Worm (Caenorhabditis elegans) whole organism, young adult: ENCODE measurements around the gene sshk-1.

Source experiments
- B0035.1 ChIP-seq: sonication (generic microtip); optimal IDR thresholded peaks from 2 replicates; lab custom pipeline; 2016; ENCODE audit warnings: missing genetic modification characterization, mild to moderate bottlenecking, missing compliant biosample characterization, missing genotype, missing genetic modification reagents
- D2030.7 ChIP-seq: fragments of 200-800 bp; sonication (Bioruptor generic); IDR thresholded peaks from 2 replicates; pipeline ENCODE4 v1.3.6; 2022; ENCODE audit warnings: missing genetic modification reagents, missing genetic modification characterization, missing compliant biosample characterization
- F37B4.10 ChIP-seq: fragments of 200-800 bp; sonication (Bioruptor generic); IDR thresholded peaks from 2 replicates; pipeline ENCODE4 v1.3.6; 2022; ENCODE audit warnings: missing genetic modification characterization, missing compliant biosample characterization
- F52B5.7 ChIP-seq: sonication (generic microtip); optimal IDR thresholded peaks from 2 replicates; lab custom pipeline; 2016; ENCODE audit warnings: mild to moderate bottlenecking, missing genetic modification characterization, missing compliant biosample characterization
- K11D2.4 ChIP-seq: fragments of 200-800 bp; sonication (Bioruptor generic); IDR thresholded peaks from 2 replicates; pipeline ENCODE4 v1.3.6; 2022; ENCODE audit warnings: missing genetic modification reagents, missing genetic modification characterization, missing compliant biosample characterization
- Y95B8A.8 ChIP-seq: fragments of 200-800 bp; sonication (Bioruptor generic); IDR thresholded peaks from 2 replicates; pipeline ENCODE4 v1.3.6; 2022; ENCODE audit warnings: missing genetic modification reagents, missing genetic modification characterization, missing compliant biosample characterization
- aptf-3 ChIP-seq: fragments of 200-800 bp; sonication (Bioruptor generic); IDR thresholded peaks from 2 replicates; pipeline ENCODE4 v1.3.6; 2022; ENCODE audit warnings: missing genetic modification characterization, missing compliant biosample characterization
- bed-1 ChIP-seq: fragments of 200-800 bp; sonication (Bioruptor generic); IDR thresholded peaks from 2 replicates; pipeline ENCODE4 v1.3.6; 2022; ENCODE audit warnings: missing genetic modification reagents, missing genetic modification characterization, missing compliant biosample characterization
- bed-2 ChIP-seq: fragments of 200-800 bp; sonication (Bioruptor generic); IDR thresholded peaks from 2 replicates; pipeline ENCODE4 v1.3.6; 2022; ENCODE audit warnings: missing genetic modification reagents, missing genetic modification characterization, missing compliant biosample characterization
- cebp-1 ChIP-seq, 2 experiments: fragments of 200-800 bp in 1 of 2; sonication (Bioruptor generic) in 1 of 2; sonication (generic microtip) in 1 of 2; IDR thresholded peaks in 1 of 2; optimal IDR thresholded peaks in 1 of 2; 2 replicates each; pipeline versions ENCODE4 v1.3.6 to Lab custom; 2017 to 2022; ENCODE audit warnings: missing compliant biosample characterization in 2 of 2, missing genetic modification characterization in 2 of 2, mild to moderate bottlenecking in 1 of 2, missing genetic modification reagents in 1 of 2, moderate library complexity in 1 of 2
- cebp-2 ChIP-seq: fragments of 200-800 bp; sonication (Bioruptor generic); IDR thresholded peaks from 2 replicates; pipeline ENCODE4 v1.3.6; 2022; ENCODE audit warnings: missing genetic modification characterization, missing compliant biosample characterization
- ceh-79 ChIP-seq: sonication (generic microtip); optimal IDR thresholded peaks from 2 replicates; lab custom pipeline; 2017; ENCODE audit warnings: mild to moderate bottlenecking, missing genetic modification characterization, missing compliant biosample characterization
- ceh-91 ChIP-seq: fragments of 200-800 bp; sonication (Bioruptor generic); IDR thresholded peaks from 2 replicates; pipeline ENCODE4 v1.3.6; 2022; ENCODE audit warnings: missing genetic modification reagents, missing genetic modification characterization, missing compliant biosample characterization
- die-1 ChIP-seq: sonication (generic microtip); optimal IDR thresholded peaks from 2 replicates; lab custom pipeline; 2016; ENCODE audit warnings: missing genotype, mild to moderate bottlenecking, missing genetic modification characterization, missing compliant biosample characterization
- dpff-1 ChIP-seq: sonication (generic microtip); optimal IDR thresholded peaks from 2 replicates; lab custom pipeline; 2017; ENCODE audit warnings: mild to moderate bottlenecking, missing genetic modification characterization, missing compliant biosample characterization
- efl-1 ChIP-seq: fragments of 150-350 bp; optimal IDR thresholded peaks from 2 replicates; lab custom pipeline; 2014; ENCODE audit warnings: missing biosample characterization, missing genetic modification reagents, missing genetic modification characterization
- ekl-4 ChIP-seq: fragments of 200-800 bp; sonication (Bioruptor generic); IDR thresholded peaks from 2 replicates; pipeline ENCODE4 v1.3.6; 2022; ENCODE audit warnings: missing genetic modification reagents, missing genetic modification characterization, missing compliant biosample characterization
- ets-4 ChIP-seq: fragments of 200-800 bp; sonication (Bioruptor generic); optimal IDR thresholded peaks from 2 replicates; lab custom pipeline; 2018; ENCODE audit warnings: mild to moderate bottlenecking, missing genetic modification characterization, missing compliant biosample characterization
- him-1 ChIP-seq: sonication (generic microtip); optimal IDR thresholded peaks from 2 replicates; lab custom pipeline; 2016; ENCODE audit warnings: missing genotype, missing genetic modification reagents, missing genetic modification characterization, missing compliant biosample characterization
- hlh-26 ChIP-seq: fragments of 200-800 bp; sonication (Bioruptor generic); conservative IDR thresholded peaks from 2 replicates; pipeline ENCODE4 v1.3.6; 2022; ENCODE audit warnings: missing genetic modification reagents, missing genetic modification characterization, missing compliant biosample characterization
- hmg-1.2 ChIP-seq: fragments of 200-800 bp; sonication (Bioruptor generic); IDR thresholded peaks from 2 replicates; pipeline ENCODE4 v1.3.6; 2022; ENCODE audit warnings: missing genetic modification reagents, missing genetic modification characterization, missing compliant biosample characterization
- hsf-1 ChIP-seq: fragments of 200-800 bp; sonication (Bioruptor generic); IDR thresholded peaks from 2 replicates; pipeline ENCODE4 v1.3.6; 2022; ENCODE audit warnings: missing genetic modification reagents, missing genetic modification characterization, missing compliant biosample characterization
- lag-1 ChIP-seq: fragments of 200-800 bp; sonication (Bioruptor generic); IDR thresholded peaks from 2 replicates; pipeline ENCODE4 v1.3.6; 2022; ENCODE audit warnings: missing genetic modification reagents, missing genetic modification characterization, missing compliant biosample characterization
- let-526 ChIP-seq: fragments of 200-800 bp; sonication (Bioruptor generic); IDR thresholded peaks from 2 replicates; pipeline ENCODE4 v1.3.6; 2022; ENCODE audit warnings: missing genetic modification reagents, missing genetic modification characterization, missing compliant biosample characterization
- let-607 ChIP-seq, 2 experiments: fragments of 200-800 bp in 1 of 2; sonication (Bioruptor generic) in 1 of 2; sonication (generic microtip) in 1 of 2; optimal IDR thresholded peaks; 2 replicates each; lab custom pipeline; 2016 to 2018; ENCODE audit warnings: mild to moderate bottlenecking in 2 of 2, missing compliant biosample characterization in 2 of 2, missing genetic modification characterization in 2 of 2, moderate library complexity in 2 of 2, missing genotype in 1 of 2
- lin-26 ChIP-seq: fragments of 200-800 bp; sonication (Bioruptor generic); IDR thresholded peaks from 2 replicates; pipeline ENCODE4 v1.3.6; 2022; ENCODE audit warnings: missing genetic modification reagents, missing genetic modification characterization, missing compliant biosample characterization
- mel-28 ChIP-seq: sonication (generic microtip); optimal IDR thresholded peaks from 2 replicates; lab custom pipeline; 2016; ENCODE audit warnings: borderline replicate concordance, mild to moderate bottlenecking, missing genetic modification characterization, missing compliant biosample characterization
- mes-4 ChIP-seq: sonication (generic microtip); optimal IDR thresholded peaks from 2 replicates; lab custom pipeline; 2016; ENCODE audit warnings: missing genotype, missing genetic modification characterization, missing compliant biosample characterization
- mxl-1 ChIP-seq: sonication (generic microtip); optimal IDR thresholded peaks from 2 replicates; lab custom pipeline; 2016; ENCODE audit warnings: missing genetic modification characterization, missing compliant biosample characterization
- nfyb-1 ChIP-seq: fragments of 200-800 bp; sonication (Bioruptor generic); IDR thresholded peaks from 2 replicates; pipeline ENCODE4 v1.3.6; 2022; ENCODE audit warnings: missing genetic modification reagents, missing genetic modification characterization, missing compliant biosample characterization
- nhr-120 ChIP-seq: fragments of 200-800 bp; sonication (Bioruptor generic); IDR thresholded peaks from 2 replicates; pipeline ENCODE4 v1.3.6; 2022; ENCODE audit warnings: missing genetic modification characterization, missing compliant biosample characterization
- nhr-27 ChIP-seq: fragments of 200-800 bp; sonication (Bioruptor generic); optimal IDR thresholded peaks from 2 replicates; lab custom pipeline; 2018; ENCODE audit warnings: mild to moderate bottlenecking, missing genetic modification characterization, moderate library complexity, missing compliant biosample characterization
- snpc-1.1 ChIP-seq: sonication (generic microtip); optimal IDR thresholded peaks from 2 replicates; lab custom pipeline; 2017; ENCODE audit warnings: missing genetic modification characterization, mild to moderate bottlenecking, missing compliant biosample characterization, antibody characterized with exemption, moderate library complexity, missing genotype, missing genetic modification reagents; ENCODE audit not compliant: insufficient read depth
- snpc-4 ChIP-seq, 5 experiments: fragments of 150-350 bp in 1 of 5; sonication (generic microtip) in 4 of 5; optimal IDR thresholded peaks; 2 replicates each; lab custom pipeline; 2014 to 2018; ENCODE audit warnings: missing genetic modification characterization in 5 of 5, missing biosample characterization in 3 of 5, antibody characterized with exemption in 2 of 5, mild to moderate bottlenecking in 2 of 5, missing compliant biosample characterization in 2 of 5, missing genotype in 2 of 5, moderate library complexity in 2 of 5, missing genetic modification reagents in 1 of 5
- tbp1 ChIP-seq: fragments of 200-800 bp; sonication (Bioruptor generic); optimal IDR thresholded peaks from 2 replicates; lab custom pipeline; 2018; ENCODE audit warnings: mild to moderate bottlenecking, missing genetic modification characterization, missing compliant biosample characterization
- ztf-18 ChIP-seq: sonication (generic microtip); optimal IDR thresholded peaks from 2 replicates; lab custom pipeline; 2016; ENCODE audit warnings: missing genotype, mild to moderate bottlenecking, missing genetic modification characterization, missing compliant biosample characterization
- ztf-22 ChIP-seq: fragments of 200-800 bp; sonication (Bioruptor generic); optimal IDR thresholded peaks from 2 replicates; lab custom pipeline; 2018; ENCODE audit warnings: mild to moderate bottlenecking, missing genetic modification characterization, moderate library complexity, missing compliant biosample characterization
- ztf-28 ChIP-seq: fragments of 200-800 bp; sonication (Bioruptor generic); IDR thresholded peaks from 2 replicates; pipeline ENCODE4 v1.3.6; 2022; ENCODE audit warnings: missing genetic modification reagents, missing genetic modification characterization, missing compliant biosample characterization
- ztf-6 ChIP-seq: fragments of 200-800 bp; sonication (Bioruptor generic); IDR thresholded peaks from 2 replicates; pipeline ENCODE4 v1.3.6; 2022; ENCODE audit warnings: missing genetic modification reagents, missing genetic modification characterization, missing compliant biosample characterization

sshk-1 gene

DNA sequence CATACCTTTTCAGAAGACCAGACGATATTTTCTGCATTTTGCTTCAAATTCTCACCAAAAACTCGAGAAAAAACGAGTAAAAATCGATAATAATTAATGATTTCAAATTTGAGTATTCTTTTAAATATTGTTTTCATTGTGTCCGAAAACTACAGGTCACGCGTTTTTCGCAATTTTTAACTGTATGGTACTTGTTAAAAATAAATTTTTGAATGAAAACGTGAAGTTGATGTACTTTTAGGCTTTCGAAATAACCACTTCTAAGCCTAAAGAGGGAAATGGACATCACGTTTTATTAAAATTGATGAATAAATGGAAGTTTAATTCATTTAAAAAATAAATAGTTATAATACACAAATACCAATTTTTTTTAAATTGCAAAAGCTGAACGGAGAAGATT lies 13.0 kb upstream of the sshk-1 start, which contains the start of gene Y44A6D.5:
Gene Y44A6D.5, minus strand, starts transcription at position 101 of the 400 bp plus-strand sequence.
- no peak for TF ChIP-seq ceh-91 (GFP tag; lab: Robert Waterston, UW)
- no peak for TF ChIP-seq ceh-79 (tag; lab: Kevin White, UChicago)
- no peak for TF ChIP-seq hlh-26 (GFP tag; lab: Robert Waterston, UW)
- TF ChIP-seq K11D2.4 (GFP tag; lab: Robert Waterston, UW), result no peak
- no peak for TF ChIP-seq ztf-18
- no peak for TF ChIP-seq F37B4.10
- TF ChIP-seq aptf-3 (GFP tag; lab: Robert Waterston, UW), result no peak
- TF ChIP-seq cebp-1 (GFP tag; IDR thresholded peaks at IDR 0.05; lab: Robert Waterston, UW), result no peak
- no peak for TF ChIP-seq cebp-1 (tag; optimal IDR thresholded peaks at IDR 0.05; lab: Kevin White, UChicago)
- TF ChIP-seq D2030.7, result no peak
- TF ChIP-seq ets-4 (GFP tag; lab: Kevin White, UChicago), result no peak
- no peak for TF ChIP-seq nfyb-1 (GFP tag; lab: Robert Waterston, UW)
- no peak for TF ChIP-seq nhr-120
- no peak for TF ChIP-seq ekl-4 (GFP tag; lab: Robert Waterston, UW)
- no peak for TF ChIP-seq bed-2
- TF ChIP-seq efl-1 (GFP tag; lab: Kevin White, UChicago), result no peak
- no peak for TF ChIP-seq die-1
- no peak for TF ChIP-seq Y95B8A.8 (GFP tag; lab: Robert Waterston, UW)
- TF ChIP-seq ztf-6, result no peak
- no peak for TF ChIP-seq bed-1
- no peak for TF ChIP-seq let-526 (GFP tag; lab: Robert Waterston, UW)

ce11 chrV:20803464-20803863 lies 12.5 kb upstream of the sshk-1 start:
- TF ChIP-seq hmg-1.2 (GFP tag; lab: Robert Waterston, UW), result peak; percentile 78
- TF ChIP-seq snpc-4 (GFP tag; optimal IDR thresholded peaks at IDR 0.05; lab: Kevin White, UChicago), result peak; percentile 65
- peak; percentile 76 to 96 (median 89) for TF ChIP-seq snpc-4 (tag; optimal IDR thresholded peaks at IDR 0.05; lab: Kevin White, UChicago)
- 0 out of 2 replicates have a peak, but pooled peaks have one; percentile 39 for TF ChIP-seq D2030.7
- 0 out of 2 replicates have a peak, but pooled peaks have one; percentile 52 for TF ChIP-seq ztf-28 (GFP tag; lab: Robert Waterston, UW)
- TF ChIP-seq tbp1 (GFP tag; lab: Kevin White, UChicago), result peak; percentile 43
- peak; percentile 81 for TF ChIP-seq snpc-1.1 (tag; lab: Kevin White, UChicago)

DNA sequence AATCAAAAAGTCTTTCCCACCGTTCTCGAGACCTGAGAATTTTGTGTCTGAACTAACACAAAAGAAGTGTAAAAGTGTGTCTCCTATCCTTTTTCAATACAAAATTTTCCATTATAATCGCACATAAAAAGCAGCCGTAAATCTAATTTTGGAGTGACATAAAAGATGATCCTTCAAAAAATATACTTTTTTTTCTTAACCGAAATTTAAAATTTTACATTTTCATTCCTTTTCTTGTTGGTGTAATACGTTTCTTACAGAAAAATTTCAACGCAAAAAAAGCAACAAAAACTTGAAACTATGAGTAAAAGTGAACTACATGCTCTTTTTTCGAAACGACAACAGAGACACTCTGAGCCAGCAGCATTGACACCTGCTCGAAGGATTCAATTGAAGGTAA lies 8.9 kb upstream of the sshk-1 start, which contains the start of gene Y44A6D.6:
Gene Y44A6D.6, plus strand, starts transcription at position 301 of the 400 bp plus-strand sequence.
- TF ChIP-seq lag-1, result no peak
- no peak for TF ChIP-seq hsf-1 (GFP tag; lab: Robert Waterston, UW)
- TF ChIP-seq him-1 (tag; lab: Kevin White, UChicago), result no peak
- no peak for TF ChIP-seq mxl-1 (tag; lab: Kevin White, UChicago)
- no peak for TF ChIP-seq K11D2.4 (GFP tag; lab: Robert Waterston, UW)
- no peak for TF ChIP-seq cebp-1 (GFP tag; IDR thresholded peaks at IDR 0.05; lab: Robert Waterston, UW)
- TF ChIP-seq cebp-1 (tag; optimal IDR thresholded peaks at IDR 0.05; lab: Kevin White, UChicago), result no peak
- TF ChIP-seq dpff-1 (tag; lab: Kevin White, UChicago), result no peak
- TF ChIP-seq F52B5.7 (tag; lab: Kevin White, UChicago), result no peak
- TF ChIP-seq hlh-26 (GFP tag; lab: Robert Waterston, UW), result no peak
- TF ChIP-seq lin-26, result no peak
- no peak for TF ChIP-seq B0035.1
- no peak for TF ChIP-seq mes-4 (tag; lab: Kevin White, UChicago)
- no peak for TF ChIP-seq snpc-4 (GFP tag; optimal IDR thresholded peaks at IDR 0.05; lab: Kevin White, UChicago)
- TF ChIP-seq snpc-4 (tag; optimal IDR thresholded peaks at IDR 0.05; lab: Kevin White, UChicago), result no peak
- TF ChIP-seq nhr-27 (tag; lab: Kevin White, UChicago), result no peak
- TF ChIP-seq cebp-2 (GFP tag; lab: Robert Waterston, UW), result no peak
- TF ChIP-seq bed-1, result no peak
- no peak for TF ChIP-seq mel-28
- no peak for TF ChIP-seq nhr-120
- no peak for TF ChIP-seq ztf-22 (GFP tag; lab: Kevin White, UChicago)
- TF ChIP-seq let-607 (tag; optimal IDR thresholded peaks at IDR 0.05; lab: Kevin White, UChicago), result no peak
